Worm (Caenorhabditis elegans): Measurements from ENCODE around the gene exo-1.
"Not testable (repeated sequence)": the region's sequence is repeated elsewhere in the genome, so short reads cannot be mapped to it uniquely, and the experiment has no call there.

The exo-1 gene

DNA sequence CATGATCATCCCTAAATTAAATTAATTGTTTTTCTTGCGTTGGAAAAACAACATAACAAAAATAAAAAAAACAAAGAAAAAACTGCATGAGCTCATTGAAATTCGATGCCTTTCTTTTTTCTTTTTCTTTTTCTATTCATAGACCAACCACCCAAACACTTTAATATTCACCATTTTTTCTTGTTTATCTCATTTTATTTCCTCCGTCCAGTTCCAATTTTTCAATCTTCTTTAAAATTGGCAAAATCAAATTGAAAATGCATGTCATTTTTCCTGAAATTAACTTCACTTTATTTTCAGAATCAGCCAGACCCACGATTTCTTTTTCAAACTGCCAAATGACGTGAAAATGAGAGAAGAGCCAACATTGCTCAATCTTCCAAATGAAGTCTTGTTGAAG, 37.5 kb upstream of the exo-1 start, which contains the start of gene T03F6.4:
Gene T03F6.4, plus strand, starts transcription at position 301 of the 400 bp plus-strand sequence.
- TF ChIP-seq aly-1 (tag; optimal IDR thresholded peaks at IDR 0.05) (no peak), scrt-1 (GFP tag; IDR thresholded peaks at IDR 0.05) (no peak), sea-1 (GFP tag; conservative IDR thresholded peaks at IDR 0.05) (no peak), ceh-13 (GFP tag; optimal IDR thresholded peaks at IDR 0.05) (no peak), tbx-11 (GFP tag; IDR thresholded peaks at IDR 0.05) (no peak), hmbx-1 (tag; optimal IDR thresholded peaks at IDR 0.05) (no peak), ceh-36 (tag; optimal IDR thresholded peaks at IDR 0.05) (no peak), hmg-4 (GFP tag; optimal IDR thresholded peaks at IDR 0.05) (no peak), pes-1 (GFP tag; IDR thresholded peaks at IDR 0.05) (no peak), tbx-37 (GFP tag; conservative IDR thresholded peaks at IDR 0.05) (no peak), hnd-1 (tag; optimal IDR thresholded peaks at IDR 0.05) (no peak)

DNA sequence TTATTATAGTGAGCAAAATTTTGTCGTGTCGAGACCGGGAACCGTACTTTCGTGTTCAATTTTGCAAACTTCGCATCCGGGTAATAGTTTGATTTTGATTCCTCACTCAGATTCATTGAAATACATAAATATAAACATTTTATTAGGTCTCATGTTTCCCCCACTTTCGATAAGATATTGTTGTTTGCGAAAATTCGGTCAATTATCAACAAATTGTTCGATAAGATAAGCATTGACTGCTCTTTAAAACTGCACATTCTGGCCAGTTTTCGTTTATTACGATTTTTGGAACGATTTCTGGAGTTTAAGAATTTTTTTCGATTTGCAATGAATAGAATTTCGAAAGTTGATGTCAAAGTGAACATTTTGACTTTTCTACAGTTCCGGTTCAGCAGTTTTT, 34.7 kb upstream of the exo-1 start:
- TF ChIP-seq hnd-1 (tag; optimal IDR thresholded peaks at IDR 0.05), result no peak

ce11 chrIII:13389078-13389477, 34.2 kb upstream of the exo-1 start, which contains the start of gene T03F6.3:
Gene T03F6.3 (plus strand): TSS chrIII:13389395.
- TF ChIP-seq ets-7 (tag; optimal IDR thresholded peaks at IDR 0.05) (no peak), B0310.2 (tag; optimal IDR thresholded peaks at IDR 0.05) (no peak), hnd-1 (tag; optimal IDR thresholded peaks at IDR 0.05) (no peak)

ce11 chrIII:13390789-13391188, 32.5 kb upstream of the exo-1 start:
- TF ChIP-seq tra-4 (tag; optimal IDR thresholded peaks at IDR 0.05) (no peak), ets-7 (tag; optimal IDR thresholded peaks at IDR 0.05) (no peak), sea-1 (GFP tag; conservative IDR thresholded peaks at IDR 0.05) (no peak), hmbx-1 (tag; optimal IDR thresholded peaks at IDR 0.05) (no peak), ceh-13 (GFP tag; optimal IDR thresholded peaks at IDR 0.05) (no peak)

- no peak for TF ChIP-seq ceh-36 (tag; optimal IDR thresholded peaks at IDR 0.05)
- no peak for TF ChIP-seq B0310.2 (tag; optimal IDR thresholded peaks at IDR 0.05)
- TF ChIP-seq aly-1 (tag; optimal IDR thresholded peaks at IDR 0.05), result no peak
- TF ChIP-seq ets-7 (tag; optimal IDR thresholded peaks at IDR 0.05), result no peak
These were observed 30.1 kb upstream of the exo-1 start, which contains the start of gene dnj-17 for ce11 chrIII:13393239-13393638. Gene dnj-17 (minus strand): TSS chrIII:13393339.

DNA sequence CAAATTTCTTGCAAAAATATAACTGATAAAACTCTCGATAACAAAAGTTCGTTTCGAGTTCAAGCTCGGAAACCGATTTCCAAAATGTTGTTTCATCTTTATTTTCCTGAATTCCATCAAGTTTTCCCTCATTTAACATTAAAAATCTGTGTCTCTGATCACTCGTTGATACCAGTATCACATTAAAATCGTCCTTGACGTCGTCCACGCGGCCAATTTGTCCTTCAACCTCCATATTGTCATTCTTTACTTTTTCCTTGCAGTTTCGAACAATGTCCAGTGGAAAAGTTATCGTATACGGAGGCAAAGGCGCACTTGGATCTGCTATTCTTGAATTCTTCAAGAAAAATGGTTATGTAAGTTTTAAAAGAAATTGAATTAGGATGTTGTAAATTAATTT, 29.7 kb upstream of the exo-1 start, which contains the start of gene qdpr-1:
Gene qdpr-1, plus strand, starts transcription at position 264 of the 400 bp plus-strand sequence.
- TF ChIP-seq hnd-1 (tag; optimal IDR thresholded peaks at IDR 0.05) (no peak), B0310.2 (tag; optimal IDR thresholded peaks at IDR 0.05) (no peak), flt-1 (GFP tag; IDR thresholded peaks at IDR 0.05) (no peak), tbx-37 (GFP tag; conservative IDR thresholded peaks at IDR 0.05) (no peak), tra-4 (tag; optimal IDR thresholded peaks at IDR 0.05) (no peak), scrt-1 (GFP tag; IDR thresholded peaks at IDR 0.05) (no peak), ets-7 (tag; optimal IDR thresholded peaks at IDR 0.05) (no peak), aly-1 (tag; optimal IDR thresholded peaks at IDR 0.05) (no peak), F13C5.2 (tag; optimal IDR thresholded peaks at IDR 0.05) (no peak), ceh-36 (tag; optimal IDR thresholded peaks at IDR 0.05) (no peak), hmg-4 (GFP tag; optimal IDR thresholded peaks at IDR 0.05) (no peak), tbx-11 (GFP tag; IDR thresholded peaks at IDR 0.05) (no peak), pes-1 (GFP tag; IDR thresholded peaks at IDR 0.05) (no peak), hmbx-1 (tag; optimal IDR thresholded peaks at IDR 0.05) (no peak), ama-1 (optimal IDR thresholded peaks at IDR 0.05) (no peak), ceh-13 (GFP tag; optimal IDR thresholded peaks at IDR 0.05) (no peak), sea-1 (GFP tag; conservative IDR thresholded peaks at IDR 0.05) (no peak)

ce11 chrIII:13395262-13395661, 28.1 kb upstream of the exo-1 start, which contains the start of gene F11F1.1:
Gene F11F1.1 (plus strand): TSS chrIII:13395562.
- TF ChIP-seq tbx-37 (GFP tag; conservative IDR thresholded peaks at IDR 0.05) (no peak), tbx-11 (GFP tag; IDR thresholded peaks at IDR 0.05) (no peak), hmg-4 (GFP tag; optimal IDR thresholded peaks at IDR 0.05) (no peak), ceh-36 (tag; optimal IDR thresholded peaks at IDR 0.05) (no peak), tra-4 (tag; optimal IDR thresholded peaks at IDR 0.05) (no peak), ceh-13 (GFP tag; optimal IDR thresholded peaks at IDR 0.05) (no peak), hnd-1 (tag; optimal IDR thresholded peaks at IDR 0.05) (no peak), flt-1 (GFP tag; IDR thresholded peaks at IDR 0.05) (no peak), scrt-1 (GFP tag; IDR thresholded peaks at IDR 0.05) (no peak), F13C5.2 (tag; optimal IDR thresholded peaks at IDR 0.05) (no peak), B0310.2 (tag; optimal IDR thresholded peaks at IDR 0.05) (no peak), aly-1 (tag; optimal IDR thresholded peaks at IDR 0.05) (no peak), sea-1 (GFP tag; conservative IDR thresholded peaks at IDR 0.05) (no peak), hmbx-1 (tag; optimal IDR thresholded peaks at IDR 0.05) (no peak), ama-1 (optimal IDR thresholded peaks at IDR 0.05) (no peak), ets-7 (tag; optimal IDR thresholded peaks at IDR 0.05) (no peak), pes-1 (GFP tag; IDR thresholded peaks at IDR 0.05) (no peak)

- TF ChIP-seq hmbx-1 (tag; optimal IDR thresholded peaks at IDR 0.05); hmg-4 (GFP tag; optimal IDR thresholded peaks at IDR 0.05); F13C5.2 (tag; optimal IDR thresholded peaks at IDR 0.05): not testable (repeated sequence)
These were observed 21.5 kb upstream of the exo-1 start, which contains the start of the genes srlf-9 and srlf-10 for ce11 chrIII:13401673-13402258. Gene srlf-9 (minus strand): TSS chrIII:13401773. Gene srlf-10 (plus strand): TSS chrIII:13402208.

Data from whole organism, early embryonic.